Worm (Caenorhabditis elegans) whole organism, early embryonic: ENCODE data around the gene dod-22.

Experiments used
- B0310.2 ChIP-seq: sonication (generic microtip); optimal IDR thresholded peaks from 2 replicates; lab custom pipeline; 2016; ENCODE audit warnings: mild to moderate bottlenecking, missing genetic modification characterization, missing compliant biosample characterization
- F13C5.2 ChIP-seq: sonication (generic microtip); optimal IDR thresholded peaks from 2 replicates; lab custom pipeline; 2017; ENCODE audit warnings: mild to moderate bottlenecking, missing genetic modification characterization, inconsistent platforms, missing compliant biosample characterization
- aly-1 ChIP-seq: sonication (generic microtip); optimal IDR thresholded peaks from 2 replicates; lab custom pipeline; 2016; ENCODE audit warnings: missing genetic modification characterization, missing compliant biosample characterization
- ama-1 ChIP-seq: fragments of 150-350 bp; optimal IDR thresholded peaks from 2 replicates; lab custom pipeline; 2014
- ceh-13 ChIP-seq: fragments of 200-800 bp; sonication (Bioruptor generic); optimal IDR thresholded peaks from 2 replicates; lab custom pipeline; 2018; ENCODE audit warnings: mild to moderate bottlenecking, missing genetic modification characterization, missing compliant biosample characterization
- ceh-36 ChIP-seq: sonication (generic microtip); optimal IDR thresholded peaks from 2 replicates; lab custom pipeline; 2016; ENCODE audit warnings: missing genetic modification characterization, inconsistent platforms, missing compliant biosample characterization
- ets-7 ChIP-seq: sonication (generic microtip); optimal IDR thresholded peaks from 2 replicates; lab custom pipeline; 2016; ENCODE audit warnings: missing genotype, missing genetic modification characterization, missing compliant biosample characterization
- flt-1 ChIP-seq: fragments of 200-800 bp; sonication (Bioruptor generic); IDR thresholded peaks from 2 replicates; pipeline ENCODE4 v1.3.6; 2022; ENCODE audit warnings: missing genetic modification characterization, missing compliant biosample characterization
- hmbx-1 ChIP-seq: sonication (generic microtip); optimal IDR thresholded peaks from 2 replicates; lab custom pipeline; 2016; ENCODE audit warnings: mild to moderate bottlenecking, missing genetic modification characterization, missing compliant biosample characterization
- hmg-4 ChIP-seq: fragments of 200-800 bp; sonication (Bioruptor generic); optimal IDR thresholded peaks from 2 replicates; lab custom pipeline; 2018; ENCODE audit warnings: mild to moderate bottlenecking, missing genetic modification characterization, missing compliant biosample characterization
- hnd-1 ChIP-seq: sonication (generic microtip); optimal IDR thresholded peaks from 2 replicates; lab custom pipeline; 2016; ENCODE audit warnings: missing genetic modification characterization, missing compliant biosample characterization
- pes-1 ChIP-seq: fragments of 200-800 bp; sonication (Bioruptor generic); IDR thresholded peaks from 2 replicates; pipeline ENCODE4 v1.3.6; 2022; ENCODE audit warnings: missing genetic modification reagents, missing genetic modification characterization, missing compliant biosample characterization
- scrt-1 ChIP-seq: fragments of 200-800 bp; sonication (Bioruptor generic); IDR thresholded peaks from 2 replicates; pipeline ENCODE4 v1.3.6; 2022; ENCODE audit warnings: missing genetic modification characterization, missing compliant biosample characterization
- sea-1 ChIP-seq: fragments of 200-800 bp; sonication (Bioruptor generic); conservative IDR thresholded peaks from 2 replicates; pipeline ENCODE4 v1.3.6; 2022; ENCODE audit warnings: missing genetic modification characterization, missing compliant biosample characterization
- tbx-11 ChIP-seq: fragments of 200-800 bp; sonication (Bioruptor generic); IDR thresholded peaks from 2 replicates; pipeline ENCODE4 v1.3.6; 2022; ENCODE audit warnings: missing genetic modification characterization, missing compliant biosample characterization
- tbx-37 ChIP-seq: fragments of 200-800 bp; sonication (Bioruptor generic); conservative IDR thresholded peaks from 2 replicates; pipeline ENCODE4 v1.3.6; 2022; ENCODE audit warnings: missing genetic modification reagents, missing genetic modification characterization, missing compliant biosample characterization
- tra-4 ChIP-seq: sonication (generic microtip); optimal IDR thresholded peaks from 2 replicates; lab custom pipeline; 2017; ENCODE audit warnings: missing genetic modification characterization, missing compliant biosample characterization

dod-22 gene

DNA sequence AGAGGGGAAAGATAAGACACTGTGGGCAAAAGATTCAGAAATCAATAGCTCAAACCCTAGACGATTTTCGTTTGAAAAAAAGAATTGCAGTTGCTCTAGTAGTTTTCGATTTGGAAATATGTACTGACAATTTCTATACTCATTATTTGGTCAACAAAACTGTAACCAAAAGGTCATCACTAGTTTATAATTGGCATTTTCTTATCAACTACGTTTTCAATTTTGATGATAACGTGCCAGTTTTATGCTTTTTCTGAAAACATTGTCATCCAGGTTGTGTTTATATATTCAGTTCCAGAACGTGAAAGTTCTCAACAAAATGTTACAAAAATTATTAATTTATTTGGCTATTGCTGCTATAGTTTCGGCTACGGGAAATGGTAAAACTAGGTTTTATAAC, 2.6 kb upstream of the dod-22 start, which contains the start of gene F55G11.8:
Gene F55G11.8, plus strand, starts transcription at position 245 of the 400 bp plus-strand sequence.
- TF ChIP-seq tbx-11 (GFP tag; lab: Robert Waterston, UW) (no peak), F13C5.2 (tag; lab: Kevin White, UChicago) (no peak), tra-4 (tag; lab: Kevin White, UChicago) (no peak), ceh-13 (GFP tag; lab: Kevin White, UChicago) (no peak), tbx-37 (GFP tag; lab: Robert Waterston, UW) (no peak), scrt-1 (no peak), hmbx-1 (no peak), aly-1 (tag; lab: Kevin White, UChicago) (no peak), ets-7 (no peak), flt-1 (GFP tag; lab: Robert Waterston, UW) (no peak), hnd-1 (tag; lab: Kevin White, UChicago) (no peak)

DNA sequence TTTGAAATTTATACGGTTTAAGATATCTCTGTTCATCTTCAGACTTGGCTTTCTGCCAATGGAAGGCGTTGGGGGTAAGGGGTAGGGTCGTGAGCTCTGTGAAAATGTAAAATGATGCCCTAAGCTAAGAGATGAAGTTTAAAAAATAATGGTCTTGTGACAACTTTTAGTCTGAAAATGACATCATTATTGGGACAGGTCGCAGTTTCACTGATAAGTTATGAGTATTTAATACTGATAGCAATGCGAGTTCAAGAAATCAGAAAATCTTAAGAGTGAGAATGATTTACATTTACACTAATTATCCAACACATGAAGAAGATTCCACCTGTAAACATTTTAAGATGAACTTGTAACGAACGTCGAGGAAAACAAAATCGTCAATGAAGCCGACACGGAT, 526 bp upstream of the dod-22 start:
- no peak for TF ChIP-seq tbx-37 (GFP tag; lab: Robert Waterston, UW)
- no peak for TF ChIP-seq ceh-13 (GFP tag; lab: Kevin White, UChicago)
- no peak for TF ChIP-seq ama-1 (lab: Kevin White, UChicago)
- TF ChIP-seq pes-1 = no peak
- no peak for TF ChIP-seq flt-1 (GFP tag; lab: Robert Waterston, UW)

DNA sequence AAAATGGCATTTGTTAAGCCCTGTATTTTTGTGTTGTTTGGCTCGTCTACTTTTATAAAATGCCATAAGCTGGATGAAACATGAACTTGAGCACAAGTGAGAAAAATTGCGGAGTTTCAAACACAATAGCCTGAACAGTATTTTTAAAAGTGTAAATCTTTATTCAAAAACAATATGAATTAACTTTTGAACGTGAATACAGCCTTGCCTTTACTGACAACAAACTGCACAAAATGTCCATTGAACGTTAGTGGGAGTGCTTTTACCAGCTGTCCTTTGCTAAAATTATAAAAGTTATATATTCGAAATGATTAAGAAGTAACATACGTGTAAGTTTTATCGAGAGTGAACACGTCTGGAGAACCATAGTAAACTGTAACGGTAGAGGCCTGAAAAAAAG, 2.1 kb downstream of the dod-22 start:
- no peak for TF ChIP-seq ets-7
- no peak for TF ChIP-seq aly-1 (tag; lab: Kevin White, UChicago)
- TF ChIP-seq ceh-36 (tag; lab: Kevin White, UChicago) = no peak
- no peak for TF ChIP-seq hmbx-1
- no peak for TF ChIP-seq B0310.2 (tag; lab: Kevin White, UChicago)
- no peak for TF ChIP-seq flt-1 (GFP tag; lab: Robert Waterston, UW)
- TF ChIP-seq sea-1 = no peak
- no peak for TF ChIP-seq tra-4 (tag; lab: Kevin White, UChicago)

DNA sequence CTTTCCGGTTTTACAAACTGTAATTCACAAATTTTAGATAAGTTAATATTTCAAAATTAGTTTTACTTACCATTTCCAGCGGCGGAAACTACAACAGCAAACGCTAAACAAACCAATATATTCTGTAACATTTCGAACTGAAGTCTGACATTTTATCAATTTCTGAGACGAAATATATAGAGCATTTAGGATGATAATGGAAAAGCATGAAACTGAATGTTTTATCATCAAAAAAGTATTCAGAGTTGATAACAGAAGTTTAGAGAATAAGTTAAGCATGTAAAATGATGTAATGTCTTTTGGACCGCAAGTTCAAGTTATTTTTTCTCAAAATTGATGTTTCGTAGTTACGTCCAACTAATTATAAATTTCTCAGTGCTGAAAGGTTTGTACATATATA, 4.0 kb downstream of the dod-22 start, which contains the start of gene F55G11.2:
Gene F55G11.2, minus strand, starts transcription at position 149 of the 400 bp plus-strand sequence.
- TF ChIP-seq ets-7 = no peak

DNA sequence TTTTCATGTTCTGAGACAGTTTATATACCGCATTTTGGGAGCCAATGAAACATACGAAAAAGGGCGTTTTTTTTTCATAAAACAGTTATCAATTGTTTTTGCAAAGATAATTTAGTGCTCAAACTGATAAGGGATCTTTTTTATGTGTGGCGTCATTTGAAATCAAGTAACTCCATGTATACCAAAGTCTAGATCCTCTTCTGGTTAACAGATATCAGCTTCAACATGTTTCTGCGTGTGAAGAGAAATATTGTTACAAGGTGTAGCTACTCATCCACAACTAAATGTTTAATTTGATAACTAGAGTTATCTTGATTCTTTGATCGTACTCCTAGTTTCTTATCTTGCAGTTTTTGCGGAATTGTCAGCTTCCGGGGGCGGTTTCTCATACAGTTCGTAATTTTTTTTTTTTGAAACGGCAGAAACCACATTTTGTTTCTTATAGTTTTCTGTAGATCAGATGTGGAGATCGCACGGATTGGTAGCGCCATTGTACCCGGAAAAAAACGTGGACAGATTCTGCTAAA, 6.9 kb downstream of the dod-22 start:
- no peak for TF ChIP-seq scrt-1
- no peak for TF ChIP-seq flt-1 (GFP tag; lab: Robert Waterston, UW)
- no peak for TF ChIP-seq pes-1
- TF ChIP-seq hmbx-1 = no peak
- no peak for TF ChIP-seq hmg-4 (GFP tag; lab: Kevin White, UChicago)
- TF ChIP-seq sea-1 = no peak
- no peak for TF ChIP-seq tbx-37 (GFP tag; lab: Robert Waterston, UW)
- TF ChIP-seq ama-1 (lab: Kevin White, UChicago) = no peak
- no peak for TF ChIP-seq tra-4 (tag; lab: Kevin White, UChicago)
- no peak for TF ChIP-seq aly-1 (tag; lab: Kevin White, UChicago)
- no peak for TF ChIP-seq F13C5.2 (tag; lab: Kevin White, UChicago)
- no peak for TF ChIP-seq ceh-36 (tag; lab: Kevin White, UChicago)
- TF ChIP-seq ceh-13 (GFP tag; lab: Kevin White, UChicago) = no peak
- TF ChIP-seq tbx-11 (GFP tag; lab: Robert Waterston, UW) = no peak
- TF ChIP-seq hnd-1 (tag; lab: Kevin White, UChicago) = no peak
- no peak for TF ChIP-seq B0310.2 (tag; lab: Kevin White, UChicago)
- no peak for TF ChIP-seq ets-7

DNA sequence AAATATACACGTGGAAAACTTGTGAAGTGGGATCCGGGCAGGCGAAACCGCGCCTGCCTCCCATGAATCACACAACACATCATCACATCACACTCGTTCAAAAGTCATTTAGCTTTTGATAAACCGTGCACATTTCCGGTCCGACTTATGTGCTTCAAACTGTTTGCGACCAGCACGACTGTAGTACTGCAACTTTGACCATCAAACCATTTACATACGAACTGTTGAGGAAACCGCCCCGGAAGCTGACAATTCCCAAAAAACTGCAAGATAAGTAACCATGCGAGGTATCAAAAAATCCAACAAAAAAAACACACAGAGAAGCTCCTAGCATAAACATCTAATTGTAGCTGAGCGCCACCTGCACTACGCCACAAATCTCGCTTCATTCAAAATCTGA, 7.6 kb downstream of the dod-22 start:
- no peak for TF ChIP-seq tbx-37 (GFP tag; lab: Robert Waterston, UW)
- no peak for TF ChIP-seq hnd-1 (tag; lab: Kevin White, UChicago)
- no peak for TF ChIP-seq hmbx-1
- TF ChIP-seq B0310.2 (tag; lab: Kevin White, UChicago) = no peak
- TF ChIP-seq tbx-11 (GFP tag; lab: Robert Waterston, UW) = no peak
- no peak for TF ChIP-seq ceh-36 (tag; lab: Kevin White, UChicago)
- no peak for TF ChIP-seq aly-1 (tag; lab: Kevin White, UChicago)
- no peak for TF ChIP-seq hmg-4 (GFP tag; lab: Kevin White, UChicago)
- no peak for TF ChIP-seq sea-1
- TF ChIP-seq ets-7 = no peak
- TF ChIP-seq F13C5.2 (tag; lab: Kevin White, UChicago) = no peak
- TF ChIP-seq ceh-13 (GFP tag; lab: Kevin White, UChicago) = no peak
- no peak for TF ChIP-seq pes-1
- TF ChIP-seq ama-1 (lab: Kevin White, UChicago) = no peak

DNA sequence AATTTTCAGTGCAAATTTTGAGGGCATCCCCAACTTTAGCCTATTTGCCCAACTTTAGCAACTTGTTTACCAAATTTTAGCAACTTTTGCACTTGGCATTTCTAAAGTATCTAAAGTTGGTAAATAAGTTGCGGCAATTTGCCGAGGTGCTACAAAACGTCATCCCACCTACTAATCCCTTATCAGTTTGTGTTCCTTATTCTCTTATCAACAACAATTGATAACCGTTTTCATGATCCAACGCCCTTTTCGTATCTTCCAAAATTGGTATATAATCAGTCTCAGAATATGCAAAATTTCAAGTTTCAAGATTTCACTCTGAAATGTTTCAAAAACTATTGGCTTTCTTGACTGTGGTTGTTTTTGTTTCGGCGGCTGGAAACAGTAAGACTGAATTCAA, 8.2 kb downstream of the dod-22 start, which contains the start of gene F55G11.4:
Gene F55G11.4, plus strand, starts transcription at position 289 of the 400 bp plus-strand sequence.
- no peak for TF ChIP-seq ceh-13 (GFP tag; lab: Kevin White, UChicago)
- TF ChIP-seq B0310.2 (tag; lab: Kevin White, UChicago) = no peak
- TF ChIP-seq ets-7 = no peak
- no peak for TF ChIP-seq hnd-1 (tag; lab: Kevin White, UChicago)
- TF ChIP-seq flt-1 (GFP tag; lab: Robert Waterston, UW) = no peak

DNA sequence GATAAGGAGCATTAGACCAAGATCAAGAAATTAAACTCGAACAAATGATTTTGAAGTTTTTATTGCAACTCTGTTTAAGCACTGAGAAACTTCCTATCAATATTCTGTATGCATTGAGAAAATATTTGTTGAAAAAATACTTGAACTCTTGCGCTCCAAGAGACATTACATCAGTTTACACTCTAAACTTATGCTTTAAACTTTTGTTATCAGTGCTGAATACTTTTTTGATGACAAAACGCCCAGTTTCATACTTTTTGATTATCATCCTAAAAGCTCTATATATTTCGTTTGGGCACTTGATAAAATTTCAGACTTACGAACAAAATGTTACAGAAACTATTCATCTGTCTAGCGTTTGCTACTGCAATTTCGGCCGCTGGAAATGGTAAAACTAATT, 10.8 kb downstream of the dod-22 start, which contains the start of gene dod-17:
Gene dod-17, plus strand, starts transcription at position 323 of the 400 bp plus-strand sequence.
- no peak for TF ChIP-seq ets-7
- no peak for TF ChIP-seq hnd-1 (tag; lab: Kevin White, UChicago)
- TF ChIP-seq pes-1 = no peak
- TF ChIP-seq tra-4 (tag; lab: Kevin White, UChicago) = no peak
- no peak for TF ChIP-seq aly-1 (tag; lab: Kevin White, UChicago)
- TF ChIP-seq flt-1 (GFP tag; lab: Robert Waterston, UW) = no peak
- TF ChIP-seq ama-1 (lab: Kevin White, UChicago) = no peak
